Worm (Caenorhabditis elegans) whole organism, midembryonic: ENCODE measurements around the gene Y42H9AR.2.

Experiments used
- T22C8.4 ChIP-seq: fragments of 200-800 bp; sonication (Bioruptor generic); IDR thresholded peaks from 2 replicates; pipeline ENCODE4 v1.3.6; 2022; ENCODE audit warnings: missing genetic modification characterization, missing compliant biosample characterization
- cog-1 ChIP-seq: sonication (generic microtip); optimal IDR thresholded peaks from 2 replicates; lab custom pipeline; 2016; ENCODE audit warnings: missing genetic modification characterization, missing compliant biosample characterization
- flt-1 ChIP-seq: fragments of 200-800 bp; sonication (Bioruptor generic); IDR thresholded peaks from 2 replicates; pipeline ENCODE4 v1.3.6; 2022; ENCODE audit warnings: missing genetic modification characterization, missing compliant biosample characterization
- klf-2 ChIP-seq: fragments of 200-800 bp; sonication (Bioruptor generic); conservative IDR thresholded peaks from 2 replicates; pipeline ENCODE4 v1.3.6; 2022; ENCODE audit warnings: missing genetic modification reagents, missing genetic modification characterization, missing compliant biosample characterization
- med-1 ChIP-seq: sonication (generic microtip); optimal IDR thresholded peaks from 2 replicates; lab custom pipeline; 2017; ENCODE audit warnings: missing genetic modification characterization, mild to moderate bottlenecking, missing compliant biosample characterization, antibody characterized with exemption, missing genetic modification reagents; ENCODE audit not compliant: insufficient read depth
- tab-1 ChIP-seq: fragments of 200-800 bp; sonication (Bioruptor generic); IDR thresholded peaks from 2 replicates; pipeline ENCODE4 v1.3.6; 2022; ENCODE audit warnings: missing genetic modification characterization, missing compliant biosample characterization
- ztf-23 ChIP-seq: fragments of 200-800 bp; sonication (Bioruptor generic); IDR thresholded peaks from 2 replicates; pipeline ENCODE4 v1.3.6; 2022; ENCODE audit warnings: missing genetic modification reagents, missing genetic modification characterization, missing compliant biosample characterization
- ztf-29 ChIP-seq: fragments of 200-800 bp; sonication (Bioruptor generic); IDR thresholded peaks from 2 replicates; pipeline ENCODE4 v1.3.6; 2022; ENCODE audit warnings: missing genetic modification reagents, missing genetic modification characterization, missing compliant biosample characterization

DNA sequence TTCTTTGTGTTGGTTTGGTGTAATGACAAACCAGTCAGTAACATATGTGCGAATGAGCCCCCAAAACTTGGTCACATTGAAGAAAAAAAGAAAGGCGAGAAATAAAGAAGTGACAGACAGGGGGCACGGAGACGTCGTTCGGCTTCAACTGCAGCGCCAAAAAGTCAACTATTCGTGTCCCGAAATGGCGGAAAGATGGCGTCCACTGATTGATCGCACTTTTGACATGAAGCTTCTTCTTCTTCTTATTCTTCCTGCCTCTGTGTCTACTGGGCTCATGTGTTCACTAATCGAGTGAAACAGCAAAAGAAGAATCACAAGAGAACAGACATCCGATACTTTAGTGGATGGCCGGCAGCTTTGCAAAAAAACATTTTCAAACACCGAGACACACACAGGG is 30.6 kb upstream of the Y42H9AR.2 start:
- TF ChIP-seq T22C8.4 (GFP tag; lab: Robert Waterston, UW) (no peak), tab-1 (GFP tag; lab: Robert Waterston, UW) (no peak), flt-1 (GFP tag; lab: Robert Waterston, UW) (no peak), klf-2 (GFP tag; lab: Robert Waterston, UW) (no peak), cog-1 (tag; lab: Kevin White, UChicago) (no peak), ztf-23 (GFP tag; lab: Robert Waterston, UW) (no peak), med-1 (GFP tag; lab: Kevin White, UChicago) (no peak), ztf-29 (GFP tag; lab: Robert Waterston, UW) (no peak)
